Worm (Caenorhabditis elegans) whole organism, early embryonic: Measurements from ENCODE around the gene F52H2.1.

Experiments
- B0310.2 ChIP-seq: sonication (generic microtip); optimal IDR thresholded peaks from 2 replicates; lab custom pipeline; 2016; ENCODE audit warnings: mild to moderate bottlenecking, missing genetic modification characterization, missing compliant biosample characterization
- F13C5.2 ChIP-seq: sonication (generic microtip); optimal IDR thresholded peaks from 2 replicates; lab custom pipeline; 2017; ENCODE audit warnings: mild to moderate bottlenecking, missing genetic modification characterization, inconsistent platforms, missing compliant biosample characterization
- aly-1 ChIP-seq: sonication (generic microtip); optimal IDR thresholded peaks from 2 replicates; lab custom pipeline; 2016; ENCODE audit warnings: missing genetic modification characterization, missing compliant biosample characterization
- ama-1 ChIP-seq: fragments of 150-350 bp; optimal IDR thresholded peaks from 2 replicates; lab custom pipeline; 2014
- ceh-13 ChIP-seq: fragments of 200-800 bp; sonication (Bioruptor generic); optimal IDR thresholded peaks from 2 replicates; lab custom pipeline; 2018; ENCODE audit warnings: mild to moderate bottlenecking, missing genetic modification characterization, missing compliant biosample characterization
- ceh-36 ChIP-seq: sonication (generic microtip); optimal IDR thresholded peaks from 2 replicates; lab custom pipeline; 2016; ENCODE audit warnings: missing genetic modification characterization, inconsistent platforms, missing compliant biosample characterization
- ets-7 ChIP-seq: sonication (generic microtip); optimal IDR thresholded peaks from 2 replicates; lab custom pipeline; 2016; ENCODE audit warnings: missing genotype, missing genetic modification characterization, missing compliant biosample characterization
- flt-1 ChIP-seq: fragments of 200-800 bp; sonication (Bioruptor generic); IDR thresholded peaks from 2 replicates; pipeline ENCODE4 v1.3.6; 2022; ENCODE audit warnings: missing genetic modification characterization, missing compliant biosample characterization
- hmbx-1 ChIP-seq: sonication (generic microtip); optimal IDR thresholded peaks from 2 replicates; lab custom pipeline; 2016; ENCODE audit warnings: mild to moderate bottlenecking, missing genetic modification characterization, missing compliant biosample characterization
- hmg-4 ChIP-seq: fragments of 200-800 bp; sonication (Bioruptor generic); optimal IDR thresholded peaks from 2 replicates; lab custom pipeline; 2018; ENCODE audit warnings: mild to moderate bottlenecking, missing genetic modification characterization, missing compliant biosample characterization
- hnd-1 ChIP-seq: sonication (generic microtip); optimal IDR thresholded peaks from 2 replicates; lab custom pipeline; 2016; ENCODE audit warnings: missing genetic modification characterization, missing compliant biosample characterization
- pes-1 ChIP-seq: fragments of 200-800 bp; sonication (Bioruptor generic); IDR thresholded peaks from 2 replicates; pipeline ENCODE4 v1.3.6; 2022; ENCODE audit warnings: missing genetic modification reagents, missing genetic modification characterization, missing compliant biosample characterization
- scrt-1 ChIP-seq: fragments of 200-800 bp; sonication (Bioruptor generic); IDR thresholded peaks from 2 replicates; pipeline ENCODE4 v1.3.6; 2022; ENCODE audit warnings: missing genetic modification characterization, missing compliant biosample characterization
- sea-1 ChIP-seq: fragments of 200-800 bp; sonication (Bioruptor generic); conservative IDR thresholded peaks from 2 replicates; pipeline ENCODE4 v1.3.6; 2022; ENCODE audit warnings: missing genetic modification characterization, missing compliant biosample characterization
- tbx-11 ChIP-seq: fragments of 200-800 bp; sonication (Bioruptor generic); IDR thresholded peaks from 2 replicates; pipeline ENCODE4 v1.3.6; 2022; ENCODE audit warnings: missing genetic modification characterization, missing compliant biosample characterization
- tbx-37 ChIP-seq: fragments of 200-800 bp; sonication (Bioruptor generic); conservative IDR thresholded peaks from 2 replicates; pipeline ENCODE4 v1.3.6; 2022; ENCODE audit warnings: missing genetic modification reagents, missing genetic modification characterization, missing compliant biosample characterization
- tra-4 ChIP-seq: sonication (generic microtip); optimal IDR thresholded peaks from 2 replicates; lab custom pipeline; 2017; ENCODE audit warnings: missing genetic modification characterization, missing compliant biosample characterization

F52H2.1 gene

ce11 chrX:2550665-2551064, 22.2 kb upstream of the F52H2.1 start:
- TF ChIP-seq ets-7 (tag; lab: Kevin White, UChicago) (no peak), ceh-36 (tag; lab: Kevin White, UChicago) (no peak), flt-1 (no peak), hmg-4 (GFP tag; lab: Kevin White, UChicago) (no peak), aly-1 (tag; lab: Kevin White, UChicago) (no peak), tra-4 (tag; lab: Kevin White, UChicago) (no peak), F13C5.2 (tag; lab: Kevin White, UChicago) (no peak), hnd-1 (tag; lab: Kevin White, UChicago) (no peak), ama-1 (lab: Kevin White, UChicago) (no peak), tbx-11 (GFP tag; lab: Robert Waterston, UW) (no peak)

DNA sequence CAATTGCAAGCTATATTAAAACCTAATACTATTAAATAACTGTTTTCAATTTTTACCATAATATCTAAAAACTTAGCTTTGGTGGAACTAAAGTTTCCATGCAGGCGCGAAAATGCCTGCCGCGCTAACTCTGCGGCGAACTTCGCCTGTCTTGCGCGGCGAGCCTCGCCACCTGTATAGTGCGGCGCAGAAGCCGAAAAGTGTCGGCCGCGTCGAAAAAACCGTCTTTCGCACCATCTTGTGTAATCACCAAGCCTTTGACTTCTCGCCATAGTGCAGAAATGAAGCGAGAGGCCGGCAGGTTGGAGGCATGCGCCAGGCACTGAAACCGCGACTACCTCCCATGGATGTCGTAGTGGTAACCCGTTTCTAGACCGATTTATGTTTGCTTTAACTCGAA, 21.4 kb upstream of the F52H2.1 start:
- no peak for TF ChIP-seq tra-4 (tag; lab: Kevin White, UChicago)

DNA sequence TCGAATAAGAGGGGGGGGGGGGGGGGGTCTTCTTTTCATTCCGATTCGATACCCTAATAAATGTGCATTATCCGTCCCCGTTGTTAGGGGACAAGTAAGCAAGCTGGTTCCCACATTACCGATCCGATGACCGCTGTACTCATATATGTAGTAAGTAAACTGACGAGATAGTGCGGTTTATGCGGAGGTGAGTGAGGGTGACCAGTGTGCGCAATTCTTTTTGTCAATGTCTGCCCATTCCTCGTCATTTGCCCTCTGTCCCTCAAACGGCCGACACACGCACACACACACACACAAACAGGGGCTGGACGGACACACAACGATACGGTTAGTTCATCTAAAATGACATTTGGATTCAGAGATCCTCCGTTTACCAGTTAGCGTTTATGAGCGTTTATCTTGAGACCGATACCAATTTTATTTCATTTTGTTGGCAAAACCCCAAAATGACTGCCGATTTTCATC, 20.7 kb upstream of the F52H2.1 start, which contains the start of gene aat-3:
TSS of gene aat-3 (plus strand) at position 51 of the 465 bp plus-strand sequence.
- no peak for TF ChIP-seq ceh-36 (tag; lab: Kevin White, UChicago)
- no peak for TF ChIP-seq F13C5.2 (tag; lab: Kevin White, UChicago)
- no peak for TF ChIP-seq flt-1
- TF ChIP-seq ama-1 (lab: Kevin White, UChicago), result no peak
- TF ChIP-seq hmg-4 (GFP tag; lab: Kevin White, UChicago), result peak; percentile 73

ce11 chrX:2553433-2553860, 19.5 kb upstream of the F52H2.1 start:
- TF ChIP-seq flt-1, result peak; percentile 30; the same call in 1 of the 2 replicates
- TF ChIP-seq ceh-13 (GFP tag; lab: Kevin White, UChicago), result no peak
- peak; percentile 22 for TF ChIP-seq ceh-36 (tag; lab: Kevin White, UChicago)
- TF ChIP-seq hnd-1 (tag; lab: Kevin White, UChicago), result peak; percentile 54
- TF ChIP-seq sea-1 (GFP tag; lab: Robert Waterston, UW), result no peak
- TF ChIP-seq F13C5.2 (tag; lab: Kevin White, UChicago), result peak; percentile 46
- TF ChIP-seq scrt-1 (GFP tag; lab: Robert Waterston, UW), result peak; percentile 71
- peak; percentile 28 for TF ChIP-seq tbx-37 (GFP tag; lab: Robert Waterston, UW)
- TF ChIP-seq hmg-4 (GFP tag; lab: Kevin White, UChicago), result no peak
- peak; percentile 76 for TF ChIP-seq pes-1 (GFP tag; lab: Robert Waterston, UW)
- peak; percentile 49 for TF ChIP-seq aly-1 (tag; lab: Kevin White, UChicago)
- TF ChIP-seq ets-7 (tag; lab: Kevin White, UChicago), result peak; percentile 64
- peak; percentile 68 for TF ChIP-seq tbx-11 (GFP tag; lab: Robert Waterston, UW)

ce11 chrX:2559399-2559798, 13.5 kb upstream of the F52H2.1 start:
- TF ChIP-seq ets-7 (tag; lab: Kevin White, UChicago) (no peak), pes-1 (GFP tag; lab: Robert Waterston, UW) (no peak), F13C5.2 (tag; lab: Kevin White, UChicago) (peak; percentile 4)

ce11 chrX:2559979-2560378, 12.9 kb upstream of the F52H2.1 start, which contains the start of gene F52H2.5:
Gene F52H2.5, minus strand, starts transcription at chrX:2560079.
- TF ChIP-seq hmg-4 (GFP tag; lab: Kevin White, UChicago) (no peak), pes-1 (GFP tag; lab: Robert Waterston, UW) (no peak), ceh-13 (GFP tag; lab: Kevin White, UChicago) (no peak), aly-1 (tag; lab: Kevin White, UChicago) (no peak), tbx-37 (GFP tag; lab: Robert Waterston, UW) (no peak), flt-1 (no peak), hmbx-1 (tag; lab: Kevin White, UChicago) (no peak), hnd-1 (tag; lab: Kevin White, UChicago) (no peak), sea-1 (GFP tag; lab: Robert Waterston, UW) (no peak)

DNA sequence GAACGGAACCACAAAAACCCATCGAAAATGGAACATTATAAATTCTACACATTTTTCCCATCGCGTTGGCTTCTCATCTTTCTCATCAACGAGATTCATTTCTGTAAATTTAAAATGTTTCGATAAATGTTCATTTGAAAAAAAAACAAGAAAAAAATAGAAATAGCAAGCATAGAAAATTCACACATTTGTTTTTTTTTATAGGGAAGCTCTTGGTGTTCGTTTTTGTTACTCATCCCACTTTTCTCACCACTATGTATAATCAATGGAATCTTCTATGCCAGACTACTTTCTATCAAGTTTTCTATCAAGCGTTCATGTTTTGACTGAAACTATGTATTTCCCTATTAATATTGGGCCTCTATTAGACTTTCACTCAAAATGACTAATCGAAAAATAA, 8.9 kb upstream of the F52H2.1 start, which contains the start of gene dhcr-24:
TSS of gene dhcr-24 (minus strand) at position 101 of the 400 bp plus-strand sequence.
- TF ChIP-seq tbx-37 (GFP tag; lab: Robert Waterston, UW), result no peak
- no peak for TF ChIP-seq hnd-1 (tag; lab: Kevin White, UChicago)
- no peak for TF ChIP-seq tbx-11 (GFP tag; lab: Robert Waterston, UW)
- TF ChIP-seq tra-4 (tag; lab: Kevin White, UChicago), result no peak
- no peak for TF ChIP-seq sea-1 (GFP tag; lab: Robert Waterston, UW)
- no peak for TF ChIP-seq F13C5.2 (tag; lab: Kevin White, UChicago)
- no peak for TF ChIP-seq hmg-4 (GFP tag; lab: Kevin White, UChicago)
- no peak for TF ChIP-seq flt-1
- no peak for TF ChIP-seq ama-1 (lab: Kevin White, UChicago)
- TF ChIP-seq B0310.2 (tag; lab: Kevin White, UChicago), result no peak
- TF ChIP-seq ceh-13 (GFP tag; lab: Kevin White, UChicago), result no peak
- no peak for TF ChIP-seq aly-1 (tag; lab: Kevin White, UChicago)
- TF ChIP-seq pes-1 (GFP tag; lab: Robert Waterston, UW), result no peak
- TF ChIP-seq scrt-1 (GFP tag; lab: Robert Waterston, UW), result no peak
- no peak for TF ChIP-seq ets-7 (tag; lab: Kevin White, UChicago)
- no peak for TF ChIP-seq ceh-36 (tag; lab: Kevin White, UChicago)

- no peak for TF ChIP-seq ets-7 (tag; lab: Kevin White, UChicago)
- TF ChIP-seq hmg-4 (GFP tag; lab: Kevin White, UChicago), result no peak
- no peak for TF ChIP-seq aly-1 (tag; lab: Kevin White, UChicago)
- no peak for TF ChIP-seq tbx-11 (GFP tag; lab: Robert Waterston, UW)
- no peak for TF ChIP-seq scrt-1 (GFP tag; lab: Robert Waterston, UW)
- TF ChIP-seq tbx-37 (GFP tag; lab: Robert Waterston, UW), result no peak
- no peak for TF ChIP-seq ceh-36 (tag; lab: Kevin White, UChicago)
- no peak for TF ChIP-seq ceh-13 (GFP tag; lab: Kevin White, UChicago)
- TF ChIP-seq ama-1 (lab: Kevin White, UChicago), result no peak
- TF ChIP-seq sea-1 (GFP tag; lab: Robert Waterston, UW), result no peak
- TF ChIP-seq F13C5.2 (tag; lab: Kevin White, UChicago), result no peak
- no peak for TF ChIP-seq B0310.2 (tag; lab: Kevin White, UChicago)
- no peak for TF ChIP-seq pes-1 (GFP tag; lab: Robert Waterston, UW)
- TF ChIP-seq flt-1, result no peak
- no peak for TF ChIP-seq hnd-1 (tag; lab: Kevin White, UChicago)
- no peak for TF ChIP-seq hmbx-1 (tag; lab: Kevin White, UChicago)
- TF ChIP-seq tra-4 (tag; lab: Kevin White, UChicago), result no peak
Observed at ce11 chrX:2565308-2565773, 7.6 kb upstream of the F52H2.1 start, which contains the start of gene F52H2.15. Gene F52H2.15, plus strand, starts transcription at chrX:2565358.
